Worm (Caenorhabditis elegans) whole organism, L1 larva: ENCODE measurements around the gene pmp-5.

Source experiments
- efl-1 ChIP-seq, 4 experiments: fragments of 150-350 bp; optimal IDR thresholded peaks in 3 of 4; peaks in 1 of 4; 1 replicate in 1 of 4; 2 replicates in 3 of 4; lab custom pipeline; 2014; ENCODE audit warnings: missing biosample characterization in 2 of 4, missing genetic modification characterization in 2 of 4, missing genetic modification reagents in 2 of 4
- zag-1 ChIP-seq: fragments of 150-350 bp; optimal IDR thresholded peaks from 2 replicates; lab custom pipeline; 2014; ENCODE audit warnings: missing biosample characterization, missing genetic modification characterization
- ztf-11 ChIP-seq, 2 experiments: sonication (generic microtip); optimal IDR thresholded peaks; 2 replicates each; lab custom pipeline; 2016 to 2017; ENCODE audit warnings: missing genetic modification characterization in 2 of 2, missing biosample characterization in 1 of 2, missing compliant biosample characterization in 1 of 2

- TF ChIP-seq zag-1 (tag; lab: Kevin White, UChicago): no peak
- no peak for TF ChIP-seq efl-1 (optimal IDR thresholded peaks at IDR 0.05; lab: Kevin White, UChicago)
- TF ChIP-seq efl-1 (GFP tag; optimal IDR thresholded peaks at IDR 0.05 in 1 of 2; lab: Kevin White, UChicago): peak in 1 of 2 experiments; percentile 39
- TF ChIP-seq ztf-11 (tag; optimal IDR thresholded peaks at IDR 0.05; lab: Kevin White, UChicago): no peak
Observed at ce11 chrV:6691813-6692351, 26.3 kb upstream of the pmp-5 start, which contains the start of gene mtl-1.
